Worm (Caenorhabditis elegans) whole organism, L4 larva: Measurements from ENCODE around the gene atln-1.

Experiments
- F10B5.3 ChIP-seq: sonication (generic microtip); optimal IDR thresholded peaks from 2 replicates; lab custom pipeline; 2016; ENCODE audit warnings: mild to moderate bottlenecking, missing genetic modification characterization, missing compliant biosample characterization
- R02D3.7 ChIP-seq: fragments of 150-350 bp; sonication (generic microtip); optimal IDR thresholded peaks from 3 replicates; lab custom pipeline; 2014; ENCODE audit warnings: missing biosample characterization, missing genetic modification characterization
- T20F7.1 ChIP-seq: fragments of 200-800 bp; sonication (Bioruptor generic); optimal IDR thresholded peaks from 2 replicates; lab custom pipeline; 2018; ENCODE audit warnings: mild to moderate bottlenecking, missing genetic modification characterization, missing compliant biosample characterization
- Y5F2A.4 ChIP-seq: fragments of 200-800 bp; sonication (Bioruptor generic); optimal IDR thresholded peaks from 2 replicates; lab custom pipeline; 2018; ENCODE audit warnings: mild to moderate bottlenecking, missing genetic modification characterization, missing compliant biosample characterization
- ZK546.5 ChIP-seq, 2 experiments: sonication (generic microtip); optimal IDR thresholded peaks; 2 replicates each; lab custom pipeline; 2017; ENCODE audit warnings: missing biosample characterization in 2 of 2, missing genetic modification characterization in 2 of 2
- aha-1 ChIP-seq: fragments of 150-350 bp; peaks from one replicate; lab custom pipeline; 2014; ENCODE audit warnings: missing biosample characterization, missing genetic modification characterization
- aly-2 ChIP-seq: sonication (generic microtip); optimal IDR thresholded peaks from 2 replicates; lab custom pipeline; 2018; ENCODE audit warnings: missing biosample characterization, missing genetic modification characterization
- attf-4 ChIP-seq: sonication (generic microtip); optimal IDR thresholded peaks from 3 replicates; lab custom pipeline; 2017; ENCODE audit warnings: missing biosample characterization, missing genetic modification characterization
- ceh-32 ChIP-seq: sonication (generic microtip); optimal IDR thresholded peaks from 2 replicates; lab custom pipeline; 2016; ENCODE audit warnings: mild to moderate bottlenecking, missing genetic modification characterization, missing compliant biosample characterization; ENCODE audit not compliant: poor library complexity
- ceh-62 ChIP-seq: sonication (generic microtip); optimal IDR thresholded peaks from 2 replicates; lab custom pipeline; 2017; ENCODE audit warnings: missing biosample characterization, missing genetic modification characterization
- ceh-82 ChIP-seq: sonication (generic microtip); optimal IDR thresholded peaks from 2 replicates; lab custom pipeline; 2017; ENCODE audit warnings: missing biosample characterization, missing genetic modification characterization
- cey-2 ChIP-seq: sonication (generic microtip); optimal IDR thresholded peaks from 3 replicates; lab custom pipeline; 2017; ENCODE audit warnings: missing genetic modification characterization, mild to moderate bottlenecking, missing compliant biosample characterization, antibody characterized with exemption, borderline replicate concordance; ENCODE audit not compliant: insufficient read depth
- ctbp-1 ChIP-seq: fragments of 200-800 bp; sonication (Bioruptor generic); IDR thresholded peaks from 2 replicates; pipeline ENCODE4 v1.3.6; 2022; ENCODE audit warnings: missing genetic modification reagents, missing genetic modification characterization, missing compliant biosample characterization
- daf-16 ChIP-seq, 3 experiments: sonication (generic microtip); optimal IDR thresholded peaks; 2 replicates each; lab custom pipeline; 2016 to 2017; ENCODE audit warnings: missing genetic modification characterization in 3 of 3, missing genetic modification reagents in 3 of 3, mild to moderate bottlenecking in 2 of 3, missing compliant biosample characterization in 2 of 3, missing biosample characterization in 1 of 3, moderate library complexity in 1 of 3
- daf-19 ChIP-seq: fragments of 200-800 bp; sonication (Bioruptor generic); conservative IDR thresholded peaks from 2 replicates; pipeline ENCODE4 v1.3.6; 2022; ENCODE audit warnings: missing genetic modification characterization, missing compliant biosample characterization
- dmd-6 ChIP-seq: fragments of 200-800 bp; sonication (Bioruptor generic); IDR thresholded peaks from 2 replicates; pipeline ENCODE4 v1.3.6; 2022; ENCODE audit warnings: missing genetic modification reagents, missing genetic modification characterization, missing compliant biosample characterization
- dmd-8 ChIP-seq: fragments of 200-800 bp; sonication (Bioruptor generic); IDR thresholded peaks from 2 replicates; pipeline ENCODE4 v1.3.6; 2022; ENCODE audit warnings: missing genetic modification characterization, missing compliant biosample characterization
- dmd-9 ChIP-seq: fragments of 200-800 bp; sonication (Bioruptor generic); IDR thresholded peaks from 2 replicates; pipeline ENCODE4 v1.3.6; 2022; ENCODE audit warnings: missing genetic modification reagents, missing genetic modification characterization, missing compliant biosample characterization
- dpl-1 ChIP-seq: fragments of 150-350 bp; optimal IDR thresholded peaks from 2 replicates; lab custom pipeline; 2014; ENCODE audit warnings: missing biosample characterization, missing genetic modification reagents, missing genetic modification characterization
- duxl-1 ChIP-seq: sonication (generic microtip); optimal IDR thresholded peaks from 2 replicates; lab custom pipeline; 2016; ENCODE audit warnings: mild to moderate bottlenecking, missing genetic modification characterization, moderate library complexity, missing compliant biosample characterization; ENCODE audit not compliant: poor library complexity
- dve-1 ChIP-seq: sonication (generic microtip); optimal IDR thresholded peaks from 2 replicates; lab custom pipeline; 2017; ENCODE audit warnings: antibody characterized with exemption, mild to moderate bottlenecking, missing genetic modification characterization, missing compliant biosample characterization; ENCODE audit not compliant: insufficient read depth
- egl-27 ChIP-seq: sonication (generic microtip); optimal IDR thresholded peaks from 3 replicates; lab custom pipeline; 2017; ENCODE audit warnings: missing biosample characterization, missing genetic modification reagents, missing genetic modification characterization
- fos-1 ChIP-seq: fragments of 150-350 bp; optimal IDR thresholded peaks from 2 replicates; lab custom pipeline; 2014; ENCODE audit warnings: missing biosample characterization, missing genetic modification characterization
- hmg-1.1 ChIP-seq: fragments of 200-800 bp; sonication (Bioruptor generic); IDR thresholded peaks from 2 replicates; pipeline ENCODE4 v1.3.6; 2022; ENCODE audit warnings: missing genetic modification reagents, missing genetic modification characterization, missing compliant biosample characterization
- jun-1 ChIP-seq: fragments of 150-350 bp; optimal IDR thresholded peaks from 2 replicates; lab custom pipeline; 2014; ENCODE audit warnings: missing biosample characterization, missing genetic modification reagents, missing genetic modification characterization
- lim-7 ChIP-seq: fragments of 200-800 bp; sonication (Bioruptor generic); IDR thresholded peaks from 2 replicates; pipeline ENCODE4 v1.3.6; 2022; ENCODE audit warnings: missing genetic modification characterization, missing compliant biosample characterization
- lin-1 ChIP-seq: fragments of 200-800 bp; sonication (Bioruptor generic); IDR thresholded peaks from 2 replicates; pipeline ENCODE4 v1.3.6; 2022; ENCODE audit warnings: missing genetic modification reagents, missing genetic modification characterization, missing compliant biosample characterization
- lin-29 ChIP-seq: fragments of 200-800 bp; sonication (Bioruptor generic); IDR thresholded peaks from 2 replicates; pipeline ENCODE4 v1.3.6; 2022; ENCODE audit warnings: missing genetic modification reagents, missing genetic modification characterization, missing compliant biosample characterization
- lin-38 ChIP-seq: fragments of 200-800 bp; sonication (Bioruptor generic); IDR thresholded peaks from 2 replicates; pipeline ENCODE4 v1.3.6; 2022; ENCODE audit warnings: missing genetic modification reagents, missing genetic modification characterization, missing compliant biosample characterization
- lin-39 ChIP-seq: fragments of 150-350 bp; optimal IDR thresholded peaks from 2 replicates; lab custom pipeline; 2014; ENCODE audit warnings: missing biosample characterization, missing genetic modification reagents, missing genetic modification characterization
- madf-5 ChIP-seq, 2 experiments: fragments of 200-800 bp; sonication (Bioruptor generic); IDR thresholded peaks; 2 replicates each; pipeline ENCODE4 v1.3.6; 2022; ENCODE audit warnings: missing compliant biosample characterization in 2 of 2, missing genetic modification characterization in 2 of 2
- madf-9 ChIP-seq: fragments of 200-800 bp; sonication (Bioruptor generic); conservative IDR thresholded peaks from 2 replicates; pipeline ENCODE4 v1.3.6; 2022; ENCODE audit warnings: missing genetic modification reagents, missing genetic modification characterization, missing compliant biosample characterization
- mdt-29 ChIP-seq: fragments of 200-800 bp; sonication (Bioruptor generic); IDR thresholded peaks from 2 replicates; pipeline ENCODE4 v1.3.6; 2022; ENCODE audit warnings: missing genetic modification reagents, missing genetic modification characterization, missing compliant biosample characterization
- mep-1 ChIP-seq: fragments of 150-350 bp; sonication (generic microtip); optimal IDR thresholded peaks from 3 replicates; lab custom pipeline; 2014; ENCODE audit warnings: missing biosample characterization, missing genetic modification characterization
- mxl-3 ChIP-seq: fragments of 200-800 bp; sonication (Bioruptor generic); optimal IDR thresholded peaks from 2 replicates; lab custom pipeline; 2018; ENCODE audit warnings: mild to moderate bottlenecking, missing genetic modification characterization, missing compliant biosample characterization
- nhr-10 ChIP-seq: fragments of 150-350 bp; optimal IDR thresholded peaks from 2 replicates; lab custom pipeline; 2014; ENCODE audit warnings: missing biosample characterization, missing genetic modification characterization
- nhr-111 ChIP-seq: fragments of 200-800 bp; sonication (Bioruptor generic); optimal IDR thresholded peaks from 2 replicates; lab custom pipeline; 2018; ENCODE audit warnings: mild to moderate bottlenecking, missing genetic modification characterization, missing compliant biosample characterization
- nhr-25 ChIP-seq: sonication (generic microtip); optimal IDR thresholded peaks from 2 replicates; lab custom pipeline; 2017; ENCODE audit warnings: missing genetic modification characterization, mild to moderate bottlenecking, missing compliant biosample characterization, antibody characterized with exemption, moderate library complexity, borderline replicate concordance; ENCODE audit not compliant: insufficient read depth
- nhr-28 ChIP-seq: fragments of 150-350 bp; optimal IDR thresholded peaks from 2 replicates; lab custom pipeline; 2014; ENCODE audit warnings: missing biosample characterization, missing genetic modification characterization
- nhr-41 ChIP-seq: fragments of 200-800 bp; sonication (Bioruptor generic); IDR thresholded peaks from 2 replicates; pipeline ENCODE4 v1.3.6; 2022; ENCODE audit warnings: missing genetic modification reagents, missing genetic modification characterization, missing compliant biosample characterization
- nhr-42 ChIP-seq: fragments of 200-800 bp; sonication (Bioruptor generic); IDR thresholded peaks from 2 replicates; pipeline ENCODE4 v1.3.6; 2022; ENCODE audit warnings: missing genetic modification characterization, missing compliant biosample characterization
- saeg-2 ChIP-seq: fragments of 200-800 bp; sonication (Bioruptor generic); IDR thresholded peaks from 2 replicates; pipeline ENCODE4 v1.3.6; 2022; ENCODE audit warnings: missing genetic modification reagents, missing genetic modification characterization, missing compliant biosample characterization
- sdz-12 ChIP-seq: fragments of 200-800 bp; sonication (Bioruptor generic); optimal IDR thresholded peaks from 2 replicates; lab custom pipeline; 2018; ENCODE audit warnings: mild to moderate bottlenecking, missing genetic modification characterization, missing compliant biosample characterization
- snpc-1.2 ChIP-seq: fragments of 200-800 bp; sonication (Bioruptor generic); IDR thresholded peaks from 2 replicates; pipeline ENCODE4 v1.3.6; 2022; ENCODE audit warnings: missing genetic modification reagents, missing genetic modification characterization, missing compliant biosample characterization
- tra-1 ChIP-seq: fragments of 200-800 bp; sonication (Bioruptor generic); IDR thresholded peaks from 2 replicates; pipeline ENCODE4 v1.3.6; 2022; ENCODE audit warnings: missing genetic modification reagents, missing genetic modification characterization, missing compliant biosample characterization
- unc-130 ChIP-seq: sonication (generic microtip); optimal IDR thresholded peaks from 2 replicates; lab custom pipeline; 2016; ENCODE audit warnings: missing genetic modification reagents, missing genetic modification characterization, missing compliant biosample characterization
- unc-39 ChIP-seq: sonication (generic microtip); optimal IDR thresholded peaks from 2 replicates; lab custom pipeline; 2017; ENCODE audit warnings: missing biosample characterization, missing genetic modification characterization
- vab-7 ChIP-seq: fragments of 200-800 bp; sonication (Bioruptor generic); IDR thresholded peaks from 2 replicates; pipeline ENCODE4 v1.3.6; 2022; ENCODE audit warnings: missing genetic modification reagents, missing genetic modification characterization, missing compliant biosample characterization
- zag-1 ChIP-seq: fragments of 150-350 bp; optimal IDR thresholded peaks from 2 replicates; lab custom pipeline; 2014; ENCODE audit warnings: missing biosample characterization, missing genetic modification characterization
- zip-11 ChIP-seq: fragments of 200-800 bp; sonication (Bioruptor generic); IDR thresholded peaks from 2 replicates; pipeline ENCODE4 v1.3.6; 2022; ENCODE audit warnings: missing genetic modification characterization, missing compliant biosample characterization

Gene atln-1

ce11 chrIV:2774500-2774899 lies 14.0 kb upstream of the atln-1 start (continued):
- TF ChIP-seq zag-1 (tag; lab: Kevin White, UChicago) (no peak), mdt-29 (0 out of 2 replicates have a peak, but pooled peaks have one; percentile 48), dmd-8 (GFP tag; lab: Robert Waterston, UW) (no peak), aha-1 (tag; lab: Kevin White, UChicago) (peak; percentile 98), unc-130 (GFP tag; lab: Kevin White, UChicago) (no peak), egl-27 (no peak), mep-1 (tag; lab: Kevin White, UChicago) (peak; percentile 89), R02D3.7 (no peak), madf-5 (GFP tag; IDR thresholded peaks at IDR 0.05; lab: Robert Waterston, UW) (no peak), lin-1 (GFP tag; lab: Robert Waterston, UW) (peak; percentile 15; the same call in 1 of the 2 replicates), nhr-42 (0 out of 2 replicates have a peak, but pooled peaks have one; percentile 58), dve-1 (tag; lab: Kevin White, UChicago) (peak; percentile 92), ceh-32 (no peak), ctbp-1 (GFP tag; lab: Robert Waterston, UW) (peak; percentile 49; the same call in 1 of the 2 replicates), tra-1 (GFP tag; lab: Robert Waterston, UW) (no peak), Y5F2A.4 (GFP tag; lab: Kevin White, UChicago) (no peak), zip-11 (0 out of 2 replicates have a peak, but pooled peaks have one; percentile 9), nhr-41 (no peak), lin-38 (GFP tag; lab: Robert Waterston, UW) (peak; percentile 41; the same call in 1 of the 2 replicates), ZK546.5 (tag; optimal IDR thresholded peaks at IDR 0.05; lab: Kevin White, UChicago) (no peak), fos-1 (tag; lab: Kevin White, UChicago) (no peak), nhr-111 (no peak), F10B5.3 (tag; lab: Kevin White, UChicago) (no peak), lin-29 (GFP tag; lab: Robert Waterston, UW) (peak; percentile 77), unc-39 (tag; lab: Kevin White, UChicago) (no peak), snpc-1.2 (no peak), cey-2 (tag; lab: Kevin White, UChicago) (no peak), nhr-25 (no peak), nhr-10 (tag; lab: Kevin White, UChicago) (peak; percentile 53), vab-7 (GFP tag; lab: Robert Waterston, UW) (no peak), lim-7 (GFP tag; lab: Robert Waterston, UW) (no peak), mxl-3 (GFP tag; lab: Kevin White, UChicago) (peak; percentile 73), ceh-62 (tag; lab: Kevin White, UChicago) (no peak), aly-2 (tag; lab: Kevin White, UChicago) (no peak), sdz-12 (no peak), hmg-1.1 (GFP tag; lab: Robert Waterston, UW) (peak; percentile 82), dpl-1 (GFP tag; lab: Kevin White, UChicago) (peak; percentile 28), dmd-6 (GFP tag; lab: Robert Waterston, UW) (peak; percentile 78), jun-1 (tag; lab: Kevin White, UChicago) (no peak), daf-19 (GFP tag; lab: Robert Waterston, UW) (no peak), T20F7.1 (GFP tag; lab: Kevin White, UChicago) (peak; percentile 9), saeg-2 (GFP tag; lab: Robert Waterston, UW) (no peak), lin-39 (tag; lab: Kevin White, UChicago) (no peak), attf-4 (tag; lab: Kevin White, UChicago) (no peak), nhr-28 (tag; lab: Kevin White, UChicago) (peak; percentile 94), dmd-9 (GFP tag; lab: Robert Waterston, UW) (no peak), daf-16 (GFP tag; optimal IDR thresholded peaks at IDR 0.05; lab: Kevin White, UChicago) (peak in 1 of 2 experiments; percentile 20), daf-16 (tag; optimal IDR thresholded peaks at IDR 0.05; lab: Kevin White, UChicago) (peak; percentile 88), madf-9 (GFP tag; lab: Robert Waterston, UW) (0 out of 2 replicates have a peak, but pooled peaks have one; percentile 10), ceh-82 (no peak), duxl-1 (tag; lab: Kevin White, UChicago) (no peak)
